Worm (Caenorhabditis elegans): ENCODE results near the gene ace-1.
A peak's percentile ranks its signal among the peaks of the same experiment; 100 is the strongest.

Gene ace-1

ce11 chrX:16336940-16337339 lies 30.2 kb upstream of the ace-1 start:
- TF ChIP-seq snpc-4 (tag; optimal IDR thresholded peaks at IDR 0.05) (peak; percentile 50), pag-3 (tag; optimal IDR thresholded peaks at IDR 0.05; ENCODE audit: borderline replicate concordance, insufficient read depth) (no peak)

- TF ChIP-seq lin-14 (GFP tag; optimal IDR thresholded peaks at IDR 0.05) = peak; percentile 0
- peak; percentile 39 for TF ChIP-seq elt-2 (tag; optimal IDR thresholded peaks at IDR 0.05)
- no peak for TF ChIP-seq dpl-1 (GFP tag; optimal IDR thresholded peaks at IDR 0.05)
Measured at ce11 chrX:16337399-16337798, 29.7 kb upstream of the ace-1 start.

- TF ChIP-seq lin-14 (GFP tag; optimal IDR thresholded peaks at IDR 0.05) (peak; percentile 47), unc-86 (tag; optimal IDR thresholded peaks at IDR 0.05) (peak; percentile 4), sptf-1 (tag; optimal IDR thresholded peaks at IDR 0.05) (no peak), dsc-1 (tag; optimal IDR thresholded peaks at IDR 0.05) (peak; percentile 79)
Measured at ce11 chrX:16339207-16339606, 27.9 kb upstream of the ace-1 start.

- TF ChIP-seq ceh-88 (GFP tag; IDR thresholded peaks at IDR 0.05) (no peak), snpc-4 (tag; optimal IDR thresholded peaks at IDR 0.05) (peak; percentile 77)
Measured at ce11 chrX:16341838-16342237, 25.3 kb upstream of the ace-1 start.

ce11 chrX:16342256-16342655 lies 24.8 kb upstream of the ace-1 start:
- TF ChIP-seq vab-15 (tag; optimal IDR thresholded peaks at IDR 0.05) (no peak), unc-86 (tag; optimal IDR thresholded peaks at IDR 0.05) (peak; percentile 2), C04F5.9 (tag; optimal IDR thresholded peaks at IDR 0.05) (no peak), C34B4.2 (tag; optimal IDR thresholded peaks at IDR 0.05) (no peak), lin-14 (GFP tag; optimal IDR thresholded peaks at IDR 0.05) (peak; percentile 50), aly-2 (tag; optimal IDR thresholded peaks at IDR 0.05) (no peak), ceh-82 (tag; optimal IDR thresholded peaks at IDR 0.05) (peak in 1 of 3 experiments; percentile 13), fkh-8 (tag; optimal IDR thresholded peaks at IDR 0.05) (peak; percentile 12), blmp-1 (tag; optimal IDR thresholded peaks at IDR 0.05) (no peak), sptf-1 (tag; optimal IDR thresholded peaks at IDR 0.05) (no peak), swsn-7 (tag; optimal IDR thresholded peaks at IDR 0.05) (peak; percentile 15), mdl-1 (tag; optimal IDR thresholded peaks at IDR 0.05) (no peak), snu-23 (GFP tag; optimal IDR thresholded peaks at IDR 0.05) (peak; percentile 15)

ce11 chrX:16343885-16344640 lies 23.0 kb upstream of the ace-1 start:
- no peak for TF ChIP-seq Y116A8C.19 (tag; optimal IDR thresholded peaks at IDR 0.05; ENCODE audit: borderline replicate concordance)
- no peak for TF ChIP-seq mep-1 (tag; optimal IDR thresholded peaks at IDR 0.05)
- TF ChIP-seq pqm-1 (tag; optimal IDR thresholded peaks at IDR 0.05) = no peak
- TF ChIP-seq lin-15B (tag; optimal IDR thresholded peaks at IDR 0.05) = no peak
- TF ChIP-seq dsc-1 (tag; optimal IDR thresholded peaks at IDR 0.05) = no peak
- no peak for TF ChIP-seq tbx-2 (tag; optimal IDR thresholded peaks at IDR 0.05)
- no peak for TF ChIP-seq efl-1 (optimal IDR thresholded peaks at IDR 0.05)
- no peak for TF ChIP-seq efl-1 (GFP tag; optimal IDR thresholded peaks at IDR 0.05 in 1 of 2)
- TF ChIP-seq nhr-77 (tag; optimal IDR thresholded peaks at IDR 0.05) = no peak
- TF ChIP-seq zag-1 (tag; optimal IDR thresholded peaks at IDR 0.05) = no peak
- TF ChIP-seq mab-9 (GFP tag; IDR thresholded peaks at IDR 0.05) = no peak
- TF ChIP-seq alr-1 (tag; optimal IDR thresholded peaks at IDR 0.05; ENCODE audit: borderline replicate concordance) = no peak
- TF ChIP-seq C34B4.2 (tag; optimal IDR thresholded peaks at IDR 0.05) = no peak
- TF ChIP-seq snu-23 (GFP tag; optimal IDR thresholded peaks at IDR 0.05) = no peak
- no peak for TF ChIP-seq lsy-2 (tag; optimal IDR thresholded peaks at IDR 0.05)
